Fruit fly (Drosophila melanogaster): ENCODE measurements around the gene CG14204.

- TF ChIP-seq CG11617 (GFP tag; optimal IDR thresholded peaks at IDR 0.05) (no peak), ovo (GFP tag; optimal IDR thresholded peaks at IDR 0.05) (no peak), CG7101 (tag; optimal IDR thresholded peaks at IDR 0.05) (no peak), Crg-1 (GFP tag; optimal IDR thresholded peaks at IDR 0.05) (no peak), tj (GFP tag; optimal IDR thresholded peaks at IDR 0.05) (no peak), CG12768 (GFP tag; optimal IDR thresholded peaks at IDR 0.05) (no peak), toe (GFP tag; optimal IDR thresholded peaks at IDR 0.05) (no peak)
Observed at dm6 chrX:19621145-19621544, 37.7 kb downstream of the CG14204 start, which contains the start of gene CG14221.

All from whole organism, adult.